Fruit fly (Drosophila melanogaster): ENCODE results near the gene CG7840.

The CG7840 gene

DNA sequence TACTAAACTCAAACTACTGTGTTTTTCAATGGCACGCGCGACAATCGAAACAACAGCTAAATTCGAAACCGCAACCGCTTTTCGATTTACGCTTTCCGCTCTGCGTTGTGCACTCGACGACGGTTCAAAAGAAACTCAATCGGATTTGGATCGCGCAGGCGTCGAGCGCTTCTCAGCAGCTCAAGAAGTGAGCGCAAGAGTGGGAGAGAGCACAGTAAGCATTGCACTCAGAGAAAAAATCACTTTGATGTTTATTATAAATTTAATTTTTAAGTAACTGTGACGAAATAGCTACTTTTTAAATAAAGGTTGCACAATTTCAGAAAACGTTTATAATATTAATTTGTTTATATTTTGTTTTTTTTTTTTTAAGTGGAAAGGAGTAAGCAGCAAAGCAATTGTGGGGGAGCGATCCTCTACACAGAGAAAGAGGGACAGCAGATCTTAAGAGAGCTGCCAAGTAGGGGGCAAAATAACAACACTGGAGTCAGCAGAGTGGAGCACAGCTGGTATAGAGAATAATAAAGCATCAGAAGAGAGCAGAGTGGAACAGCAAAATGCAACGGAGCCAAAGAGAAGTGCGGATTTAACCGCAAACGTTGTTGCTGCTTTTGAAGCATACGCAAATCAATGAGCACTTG, 27.7 kb upstream of the CG7840 start (continued):
- TF ChIP-seq CG15514 (GFP tag; optimal IDR thresholded peaks at IDR 0.05) = peak; percentile 90
- TF ChIP-seq YL-1 (GFP tag; optimal IDR thresholded peaks at IDR 0.05) = peak; percentile 80
- peak; percentile 93 for TF ChIP-seq Abd-B (GFP tag; optimal IDR thresholded peaks at IDR 0.05)
- TF ChIP-seq CG11398 (GFP tag; optimal IDR thresholded peaks at IDR 0.05) = peak; percentile 84
- TF ChIP-seq CG2129 (GFP tag; IDR thresholded peaks at IDR 0.05; ENCODE audit: partially characterized antibody) = no peak
- peak; percentile 45 for TF ChIP-seq mirr (GFP tag; optimal IDR thresholded peaks at IDR 0.05)
- TF ChIP-seq CG43689 (GFP tag; IDR thresholded peaks at IDR 0.05) = peak; percentile 98
- TF ChIP-seq CG7928 (GFP tag; optimal IDR thresholded peaks at IDR 0.05) = peak; percentile 69
- peak; percentile 94 for TF ChIP-seq al (GFP tag; IDR thresholded peaks at IDR 0.05)
- TF ChIP-seq CG11723 (GFP tag; optimal IDR thresholded peaks at IDR 0.05) = peak; percentile 96
- peak; percentile 98 for TF ChIP-seq H15 (GFP tag; IDR thresholded peaks at IDR 0.05)
- peak; percentile 78 for TF ChIP-seq en (GFP tag; optimal IDR thresholded peaks at IDR 0.05)
- peak; percentile 97 for TF ChIP-seq lilli (GFP tag; optimal IDR thresholded peaks at IDR 0.05)
- TF ChIP-seq ac (GFP tag; optimal IDR thresholded peaks at IDR 0.05) = peak; percentile 97
- TF ChIP-seq Hr39 (optimal IDR thresholded peaks at IDR 0.05) = no peak
- TF ChIP-seq Sin3A (optimal IDR thresholded peaks at IDR 0.05) = no peak
- TF ChIP-seq Optix (GFP tag; IDR thresholded peaks at IDR 0.05) = peak; percentile 96
- peak; percentile 99 for TF ChIP-seq lbe (GFP tag; optimal IDR thresholded peaks at IDR 0.05)
- peak; percentile 99 for TF ChIP-seq Sox100B (GFP tag; optimal IDR thresholded peaks at IDR 0.05)
- TF ChIP-seq NfI (GFP tag; optimal IDR thresholded peaks at IDR 0.05) = peak; percentile 94
- TF ChIP-seq CG15073 (GFP tag; optimal IDR thresholded peaks at IDR 0.05) = peak; percentile 89

dm6 chr2L:8279400-8280065, 25.9 kb upstream of the CG7840 start:
- TF ChIP-seq ATbp (GFP tag; optimal IDR thresholded peaks at IDR 0.05) (peak; percentile 24), Sry-β (GFP tag; optimal IDR thresholded peaks at IDR 0.05) (peak; percentile 24), CG7271 (tag; optimal IDR thresholded peaks at IDR 0.05) (peak; percentile 46), CG10366 (GFP tag; IDR thresholded peaks at IDR 0.05) (peak; percentile 39), CG5953 (GFP tag; IDR thresholded peaks at IDR 0.05) (0 out of 2 replicates have a peak, but pooled peaks have one; percentile 15), sqz (GFP tag; optimal IDR thresholded peaks at IDR 0.05) (peak; percentile 11), CG12155 (GFP tag; optimal IDR thresholded peaks at IDR 0.05) (peak; percentile 48), ase (GFP tag; IDR thresholded peaks at IDR 0.05) (no peak), CG5180 (GFP tag; optimal IDR thresholded peaks at IDR 0.05) (no peak), chn (GFP tag; optimal IDR thresholded peaks at IDR 0.05) (peak; percentile 70), pita (GFP tag; optimal IDR thresholded peaks at IDR 0.05) (no peak), eve (GFP tag; optimal IDR thresholded peaks at IDR 0.05) (peak in 1 of 2 experiments; percentile 58), CG2199 (GFP tag; IDR thresholded peaks at IDR 0.05) (peak; percentile 81; the same call in 2 of the 3 replicates), CG8388 (GFP tag; optimal IDR thresholded peaks at IDR 0.05) (peak; percentile 77), CG17328 (GFP tag; IDR thresholded peaks at IDR 0.05) (peak; percentile 82), run (tag; optimal IDR thresholded peaks at IDR 0.05) (no peak), Ets97D (GFP tag; optimal IDR thresholded peaks at IDR 0.05) (peak; percentile 27), HLH4C (GFP tag; IDR thresholded peaks at IDR 0.05; ENCODE audit: partially characterized antibody) (no peak), unc-4 (GFP tag; IDR thresholded peaks at IDR 0.05; ENCODE audit: partially characterized antibody) (no peak), Hmx (GFP tag; optimal IDR thresholded peaks at IDR 0.05) (no peak), CG17802 (tag; optimal IDR thresholded peaks at IDR 0.05) (peak; percentile 33), dati (GFP tag; IDR thresholded peaks at IDR 0.05) (peak; percentile 36; the same call in 1 of the 2 replicates), CG2120 (GFP tag; optimal IDR thresholded peaks at IDR 0.05) (no peak), ssp (GFP tag; IDR thresholded peaks at IDR 0.05) (peak; percentile 41), ato (GFP tag; IDR thresholded peaks at IDR 0.05; ENCODE audit: partially characterized antibody) (no peak), dmrt11E (tag; optimal IDR thresholded peaks at IDR 0.05) (peak; percentile 95), shn (GFP tag; optimal IDR thresholded peaks at IDR 0.05) (no peak), CG4360 (GFP tag; IDR thresholded peaks at IDR 0.05) (peak; percentile 86), Sox102F (GFP tag; optimal IDR thresholded peaks at IDR 0.05) (peak; percentile 37)

Measured in whole organism, embryonic.